Fruit fly (Drosophila melanogaster) whole organism, embryonic: Measurements from ENCODE around the gene CtsF.

Experiments used
- CG13894 ChIP-seq: fragments of 200-800 bp; sonication (Bioruptor generic); optimal IDR thresholded peaks from 3 replicates; lab custom pipeline; 2018; ENCODE audit warnings: missing biosample characterization, mild to moderate bottlenecking, missing genetic modification characterization, moderate library complexity
- CG15601 ChIP-seq: fragments of 200-800 bp; sonication (Bioruptor generic); optimal IDR thresholded peaks from 3 replicates; lab custom pipeline; 2019; ENCODE audit warnings: missing biosample characterization, mild to moderate bottlenecking, missing genetic modification characterization, moderate library complexity
- zfh2 ChIP-seq: fragments of 200-800 bp; sonication (Bioruptor generic); optimal IDR thresholded peaks from 2 replicates; lab custom pipeline; 2016; ENCODE audit warnings: missing biosample characterization, missing genetic modification characterization

DNA sequence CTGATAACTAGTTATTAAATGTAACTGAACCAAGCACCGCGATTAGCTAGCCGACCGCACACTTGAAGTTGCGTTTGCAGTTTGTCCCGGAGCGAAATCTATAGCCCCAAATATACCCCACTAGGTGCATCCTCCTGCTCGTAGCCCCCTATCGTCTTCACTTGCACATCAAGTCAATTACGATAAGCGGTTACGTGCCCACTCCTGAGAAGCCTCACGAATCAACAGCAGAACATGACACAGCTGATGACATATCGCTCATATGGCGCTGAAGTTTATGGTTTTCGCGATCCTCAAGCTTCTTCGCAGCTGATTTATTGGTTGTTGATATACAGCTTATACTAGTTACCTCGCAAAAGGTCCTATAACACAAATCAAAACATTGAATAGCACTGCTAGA, 9.7 kb upstream of the CtsF start:
- TF ChIP-seq CG15601 (tag; lab: Kevin White, UChicago): no peak
- no peak for TF ChIP-seq CG13894 (tag; lab: Kevin White, UChicago)
- no peak for TF ChIP-seq zfh2
